Fruit fly (Drosophila melanogaster) whole organism, embryonic: ENCODE data around the gene park.

Experiments used
- Abd-B ChIP-seq: fragments of 200-800 bp; sonication (Bioruptor generic); optimal IDR thresholded peaks from 2 replicates; lab custom pipeline; 2018; ENCODE audit warnings: missing biosample characterization, mild to moderate bottlenecking, missing genetic modification characterization, moderate library complexity
- Asciz ChIP-seq: fragments of 200-800 bp; sonication (Bioruptor generic); optimal IDR thresholded peaks from 2 replicates; lab custom pipeline; 2017; ENCODE audit warnings: missing biosample characterization, mild to moderate bottlenecking, missing genetic modification characterization, missing genetic modification reagents
- Awh ChIP-seq: fragments of 200-800 bp; sonication (Bioruptor generic); IDR thresholded peaks from 2 replicates; pipeline ENCODE4, ENCODE4 v1.3.6; 2022; ENCODE audit warnings: missing biosample characterization, missing genetic modification characterization
- Bgb ChIP-seq: fragments of 200-800 bp; sonication (Bioruptor generic); IDR thresholded peaks from 2 replicates; pipeline ENCODE4 v1.3.6; 2022; ENCODE audit warnings: missing biosample characterization, missing genetic modification characterization; ENCODE audit not compliant: partially characterized antibody
- CG10366 ChIP-seq: fragments of 200-800 bp; sonication (Bioruptor generic); IDR thresholded peaks from 2 replicates; pipeline ENCODE4 v1.3.6; 2022; ENCODE audit warnings: missing biosample characterization, missing genetic modification characterization
- CG10543 ChIP-seq: fragments of 200-800 bp; sonication (Bioruptor generic); optimal IDR thresholded peaks from 3 replicates; lab custom pipeline; 2017; ENCODE audit warnings: missing biosample characterization, mild to moderate bottlenecking, missing genetic modification characterization, moderate library complexity
- CG10979 ChIP-seq: fragments of 200-800 bp; sonication (Bioruptor generic); optimal IDR thresholded peaks from 2 replicates; lab custom pipeline; 2018; ENCODE audit warnings: missing biosample characterization, mild to moderate bottlenecking, missing genetic modification characterization, moderate library complexity
- CG11723 ChIP-seq: fragments of 200-800 bp; sonication (Bioruptor generic); optimal IDR thresholded peaks from 2 replicates; lab custom pipeline; 2017; ENCODE audit warnings: missing biosample characterization, mild to moderate bottlenecking, missing genetic modification characterization
- CG13775 ChIP-seq: fragments of 200-800 bp; sonication (Bioruptor generic); optimal IDR thresholded peaks from 3 replicates; lab custom pipeline; 2017; ENCODE audit warnings: missing biosample characterization, mild to moderate bottlenecking, missing genetic modification characterization
- CG14860 ChIP-seq: fragments of 200-800 bp; sonication (Bioruptor generic); IDR thresholded peaks from 3 replicates; pipeline ENCODE4 v1.3.6; 2022; ENCODE audit warnings: missing biosample characterization, missing genetic modification characterization; ENCODE audit not compliant: partially characterized antibody
- CG15073 ChIP-seq: fragments of 200-800 bp; sonication (Bioruptor generic); optimal IDR thresholded peaks from 2 replicates; lab custom pipeline; 2016; ENCODE audit warnings: missing biosample characterization, missing genetic modification characterization
- CG17568 ChIP-seq: fragments of 200-800 bp; sonication (Bioruptor generic); optimal IDR thresholded peaks from 2 replicates; lab custom pipeline; 2018; ENCODE audit warnings: missing biosample characterization, mild to moderate bottlenecking, missing genetic modification characterization, moderate library complexity
- CG17802 ChIP-seq: fragments of 200-800 bp; sonication (Bioruptor generic); optimal IDR thresholded peaks from 2 replicates; lab custom pipeline; 2018; ENCODE audit warnings: missing biosample characterization, mild to moderate bottlenecking, missing genetic modification characterization, moderate library complexity
- CG30020 ChIP-seq: fragments of 200-800 bp; optimal IDR thresholded peaks from 2 replicates; lab custom pipeline; 2019; ENCODE audit warnings: missing biosample characterization, mild to moderate bottlenecking, missing genetic modification characterization, moderate library complexity
- CG32772 ChIP-seq: fragments of 200-800 bp; sonication (Bioruptor generic); IDR thresholded peaks from 2 replicates; pipeline ENCODE4 v1.3.6; 2022; ENCODE audit warnings: missing biosample characterization, missing genetic modification characterization
- CG33557 ChIP-seq: fragments of 200-800 bp; sonication (Bioruptor generic); optimal IDR thresholded peaks from 2 replicates; lab custom pipeline; 2019; ENCODE audit warnings: missing biosample characterization, mild to moderate bottlenecking, missing genetic modification characterization, moderate library complexity
- CG34224 ChIP-seq: fragments of 200-800 bp; sonication (Bioruptor generic); IDR thresholded peaks from 3 replicates; pipeline ENCODE4 v1.3.6; 2022; ENCODE audit warnings: missing biosample characterization, missing genetic modification characterization; ENCODE audit not compliant: partially characterized antibody
- CG3726 ChIP-seq: fragments of 200-800 bp; sonication (Bioruptor generic); IDR thresholded peaks from 3 replicates; pipeline ENCODE4, ENCODE4 v1.3.6; 2022; ENCODE audit warnings: missing biosample characterization, missing genetic modification characterization
- CG6791 ChIP-seq: fragments of 200-800 bp; sonication (Bioruptor generic); IDR thresholded peaks from 3 replicates; pipeline ENCODE4 v1.3.6; 2022; ENCODE audit warnings: missing biosample characterization, missing genetic modification characterization; ENCODE audit not compliant: partially characterized antibody
- CG7372 ChIP-seq: fragments of 200-800 bp; sonication (Bioruptor generic); IDR thresholded peaks from 2 replicates; pipeline ENCODE4 v1.3.6; 2022; ENCODE audit warnings: missing biosample characterization, missing genetic modification characterization
- Dref ChIP-seq: fragments of 200-800 bp; sonication (Bioruptor generic); IDR thresholded peaks from 2 replicates; pipeline ENCODE4 v1.3.6; 2022; ENCODE audit warnings: missing biosample characterization, missing genetic modification characterization
- Elba2 ChIP-seq: fragments of 200-800 bp; sonication (Bioruptor generic); optimal IDR thresholded peaks from 3 replicates; lab custom pipeline; 2016; ENCODE audit warnings: missing biosample characterization, missing genetic modification characterization
- Ets65A ChIP-seq: fragments of 200-800 bp; sonication (Bioruptor generic); peaks from one replicate; lab custom pipeline; 2016; ENCODE audit warnings: missing biosample characterization, missing genetic modification characterization
- Hr3 ChIP-seq: fragments of 200-800 bp; sonication (Bioruptor generic); optimal IDR thresholded peaks from 3 replicates; lab custom pipeline; 2016; ENCODE audit warnings: missing biosample characterization, missing genetic modification characterization
- Hr51 ChIP-seq, 2 experiments: fragments of 200-800 bp; sonication (Bioruptor generic); optimal IDR thresholded peaks; 2 replicates in 1 of 2; 3 replicates in 1 of 2; lab custom pipeline; 2016 to 2018; ENCODE audit warnings: missing biosample characterization in 2 of 2, missing genetic modification characterization in 2 of 2, mild to moderate bottlenecking in 1 of 2, moderate library complexity in 1 of 2
- Lhr ChIP-seq: fragments of 200-800 bp; sonication (Bioruptor generic); optimal IDR thresholded peaks from 3 replicates; lab custom pipeline; 2017; ENCODE audit warnings: mild to moderate bottlenecking, missing biosample characterization, missing genetic modification reagents, missing genetic modification characterization
- Lim3 ChIP-seq: fragments of 200-800 bp; sonication (Bioruptor generic); IDR thresholded peaks from 2 replicates; pipeline ENCODE4 v1.3.6; 2022; ENCODE audit warnings: missing biosample characterization, missing genetic modification characterization
- Meics ChIP-seq: fragments of 200-800 bp; sonication (Bioruptor generic); optimal IDR thresholded peaks from 2 replicates; lab custom pipeline; 2017; ENCODE audit warnings: missing biosample characterization, mild to moderate bottlenecking, missing genetic modification characterization
- Nf-YA ChIP-seq: fragments of 200-800 bp; sonication (Bioruptor generic); IDR thresholded peaks from 2 replicates; pipeline ENCODE4 v1.3.6; 2022; ENCODE audit warnings: missing biosample characterization, missing genetic modification characterization
- Nf-YB ChIP-seq: fragments of 200-800 bp; sonication (Bioruptor generic); optimal IDR thresholded peaks from 3 replicates; lab custom pipeline; 2019; ENCODE audit warnings: missing biosample characterization, mild to moderate bottlenecking, missing genetic modification characterization, moderate library complexity
- Opbp ChIP-seq: fragments of 200-800 bp; sonication (Bioruptor generic); IDR thresholded peaks from 3 replicates; pipeline ENCODE4 v1.3.6; 2022; ENCODE audit warnings: missing biosample characterization, missing genetic modification characterization; ENCODE audit not compliant: partially characterized antibody
- Sin3A ChIP-seq: fragments of >200 bp; optimal IDR thresholded peaks from 2 replicates; lab custom pipeline; 2018
- Sry-β ChIP-seq: fragments of 200-800 bp; sonication (Bioruptor generic); optimal IDR thresholded peaks from 2 replicates; lab custom pipeline; 2018; ENCODE audit warnings: missing biosample characterization, mild to moderate bottlenecking, missing genetic modification characterization, moderate library complexity
- Sry-δ ChIP-seq: fragments of 200-800 bp; sonication (Bioruptor generic); optimal IDR thresholded peaks from 2 replicates; lab custom pipeline; 2016; ENCODE audit warnings: missing biosample characterization, missing genetic modification characterization
- Ssrp ChIP-seq: fragments of 200-800 bp; sonication (Bioruptor generic); optimal IDR thresholded peaks from 2 replicates; lab custom pipeline; 2018; ENCODE audit warnings: missing biosample characterization, mild to moderate bottlenecking, missing genetic modification characterization, moderate library complexity
- Taf1 ChIP-seq: fragments of 200-800 bp; sonication (Bioruptor generic); IDR thresholded peaks from 2 replicates; pipeline ENCODE4 v1.3.6; 2022; ENCODE audit warnings: missing biosample characterization, missing genetic modification characterization
- bigmax ChIP-seq: fragments of 200-800 bp; sonication (Bioruptor generic); optimal IDR thresholded peaks from 2 replicates; lab custom pipeline; 2018; ENCODE audit warnings: missing biosample characterization, mild to moderate bottlenecking, missing genetic modification characterization
- cad ChIP-seq: fragments of >200 bp; optimal IDR thresholded peaks from 2 replicates; lab custom pipeline; 2017; ENCODE audit warnings: missing biosample characterization, missing genetic modification characterization
- chif ChIP-seq, 2 experiments: fragments of 200-800 bp; sonication (Bioruptor generic); optimal IDR thresholded peaks; 3 replicates each; lab custom pipeline; 2016; ENCODE audit warnings: missing biosample characterization in 2 of 2, missing genetic modification characterization in 2 of 2
- dati ChIP-seq: fragments of 200-800 bp; sonication (Bioruptor generic); IDR thresholded peaks from 2 replicates; pipeline ENCODE4 v1.3.6; 2022; ENCODE audit warnings: missing biosample characterization, missing genetic modification characterization
- dmrt99B ChIP-seq: fragments of 200-800 bp; sonication (Bioruptor generic); optimal IDR thresholded peaks from 2 replicates; lab custom pipeline; 2018; ENCODE audit warnings: missing biosample characterization, mild to moderate bottlenecking, missing genetic modification characterization, moderate library complexity
- grn ChIP-seq: fragments of 200-800 bp; sonication (Bioruptor generic); optimal IDR thresholded peaks from 3 replicates; lab custom pipeline; 2017; ENCODE audit warnings: missing biosample characterization, missing genetic modification characterization
- lilli ChIP-seq: fragments of 200-800 bp; sonication (Bioruptor generic); optimal IDR thresholded peaks from 3 replicates; lab custom pipeline; 2016; ENCODE audit warnings: missing biosample characterization, missing genetic modification characterization
- nau ChIP-seq: fragments of 200-800 bp; sonication (Bioruptor generic); optimal IDR thresholded peaks from 3 replicates; lab custom pipeline; 2017; ENCODE audit warnings: missing biosample characterization, mild to moderate bottlenecking, missing genetic modification characterization, missing genetic modification reagents
- pb ChIP-seq: fragments of 200-800 bp; sonication (Bioruptor generic); optimal IDR thresholded peaks from 3 replicates; lab custom pipeline; 2016; ENCODE audit warnings: missing biosample characterization, missing genetic modification characterization
- repo ChIP-seq: fragments of 200-800 bp; sonication (Bioruptor generic); optimal IDR thresholded peaks from 2 replicates; lab custom pipeline; 2016; ENCODE audit warnings: missing biosample characterization, missing genetic modification characterization
- row ChIP-seq: fragments of 200-800 bp; sonication (Bioruptor generic); IDR thresholded peaks from 3 replicates; pipeline ENCODE4 v1.3.6; 2022; ENCODE audit warnings: missing biosample characterization, missing genetic modification characterization
- sd ChIP-seq: fragments of 200-800 bp; sonication (Bioruptor generic); optimal IDR thresholded peaks from 3 replicates; lab custom pipeline; 2018; ENCODE audit warnings: missing biosample characterization, mild to moderate bottlenecking, missing genetic modification characterization, moderate library complexity
- sr ChIP-seq: fragments of 200-800 bp; sonication (Bioruptor generic); IDR thresholded peaks from 3 replicates; pipeline ENCODE4 v1.3.6; 2022; ENCODE audit warnings: missing biosample characterization, missing genetic modification characterization
- tna ChIP-seq: fragments of 200-800 bp; sonication (Bioruptor generic); IDR thresholded peaks from 2 replicates; pipeline ENCODE4 v1.3.6; 2022; ENCODE audit warnings: missing biosample characterization, missing genetic modification characterization; ENCODE audit not compliant: partially characterized antibody

park gene

DNA sequence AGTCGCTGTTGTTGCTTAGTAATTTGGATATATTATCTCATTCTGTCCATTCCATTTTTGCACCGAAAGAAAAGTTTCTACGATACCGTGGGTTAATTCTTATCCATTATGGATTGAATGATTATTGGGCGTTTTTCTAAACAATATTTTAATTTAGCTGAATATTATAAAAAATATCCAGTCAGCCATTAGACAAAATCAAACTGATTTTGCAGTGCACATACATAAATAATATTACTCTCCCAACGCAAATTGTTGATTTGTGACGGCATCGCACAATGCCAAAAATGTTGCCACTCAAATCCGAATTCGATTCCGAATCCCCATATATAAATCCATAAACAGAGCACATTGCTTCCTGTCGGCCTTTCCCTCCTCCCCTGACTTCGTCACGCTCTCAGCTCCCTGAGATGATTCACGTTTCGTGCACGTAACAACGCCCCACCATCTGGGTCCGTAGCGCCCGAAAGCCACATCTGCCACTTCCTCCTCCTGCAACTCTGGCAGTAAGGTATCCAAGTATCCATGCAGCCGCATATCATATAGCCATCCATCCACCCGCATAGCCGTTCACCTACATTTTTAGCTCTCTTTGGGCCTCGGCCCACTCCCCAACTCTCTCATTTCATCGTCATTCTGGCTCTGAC lies 19.6 kb downstream of the park start (continued):
- TF ChIP-seq Ets65A (GFP tag; lab: Kevin White, UChicago) (no peak), CG10979 (tag; lab: Kevin White, UChicago) (no peak), Nf-YA (peak; percentile 53), row (GFP tag; lab: Robert Waterston, UW) (peak; percentile 79), Bgb (GFP tag; lab: Robert Waterston, UW) (no peak), Sin3A (no peak), bigmax (GFP tag; lab: Kevin White, UChicago) (no peak), Lhr (no peak), Opbp (GFP tag; lab: Robert Waterston, UW) (no peak), CG10543 (no peak), CG17802 (tag; lab: Kevin White, UChicago) (no peak), dati (GFP tag; lab: Robert Waterston, UW) (no peak), Nf-YB (GFP tag; lab: Kevin White, UChicago) (peak; percentile 20), CG14860 (GFP tag; lab: Robert Waterston, UW) (no peak), tna (no peak), Hr51 (GFP tag; optimal IDR thresholded peaks at IDR 0.05; lab: Kevin White, UChicago) (peak in 1 of 2 experiments; percentile 73), sr (GFP tag; lab: Robert Waterston, UW) (no peak), pb (GFP tag; lab: Kevin White, UChicago) (no peak), chif (GFP tag; optimal IDR thresholded peaks at IDR 0.05; lab: Kevin White, UChicago) (peak; percentile 16 to 28), CG3726 (GFP tag; lab: Robert Waterston, UW) (0 out of 3 replicates have a peak, but pooled peaks have one; percentile 18), Abd-B (GFP tag; lab: Kevin White, UChicago) (peak; percentile 1), CG11723 (GFP tag; lab: Kevin White, UChicago) (no peak), cad (GFP tag; lab: Kevin White, UChicago) (no peak), CG33557 (GFP tag; lab: Kevin White, UChicago) (no peak), CG7372 (GFP tag; lab: Robert Waterston, UW) (peak; percentile 52; the same call in 1 of the 2 replicates), Sry-β (GFP tag; lab: Kevin White, UChicago) (no peak), Asciz (GFP tag; lab: Kevin White, UChicago) (no peak), nau (GFP tag; lab: Kevin White, UChicago) (no peak), grn (no peak), Ssrp (peak; percentile 12), CG10366 (GFP tag; lab: Robert Waterston, UW) (peak; percentile 66), Elba2 (no peak), CG17568 (no peak), Meics (GFP tag; lab: Kevin White, UChicago) (peak; percentile 84), CG32772 (GFP tag; lab: Robert Waterston, UW) (peak; percentile 61; the same call in 1 of the 2 replicates), CG15073 (no peak), lilli (GFP tag; lab: Kevin White, UChicago) (peak; percentile 80), CG30020 (tag; lab: Kevin White, UChicago) (no peak), Hr3 (GFP tag; lab: Kevin White, UChicago) (peak; percentile 56), Sry-δ (GFP tag; lab: Kevin White, UChicago) (no peak), Taf1 (GFP tag; lab: Robert Waterston, UW) (peak; percentile 74), dmrt99B (no peak), CG6791 (GFP tag; lab: Robert Waterston, UW) (no peak), Awh (GFP tag; lab: Robert Waterston, UW) (peak; percentile 69; the same call in 1 of the 2 replicates), repo (GFP tag; lab: Kevin White, UChicago) (no peak), sd (peak; percentile 77), Lim3 (GFP tag; lab: Robert Waterston, UW) (no peak), CG34224 (GFP tag; lab: Robert Waterston, UW) (no peak), CG13775 (peak; percentile 61), Dref (no peak)
